Worm (Caenorhabditis elegans) whole organism, midembryonic: ENCODE measurements around the gene C27F2.7.

Experiments
- cog-1 ChIP-seq: sonication (generic microtip); optimal IDR thresholded peaks from 2 replicates; lab custom pipeline; 2016; ENCODE audit warnings: missing genetic modification characterization, missing compliant biosample characterization
- flt-1 ChIP-seq: fragments of 200-800 bp; sonication (Bioruptor generic); IDR thresholded peaks from 2 replicates; pipeline ENCODE4 v1.3.6; 2022; ENCODE audit warnings: missing genetic modification characterization, missing compliant biosample characterization
- klf-2 ChIP-seq: fragments of 200-800 bp; sonication (Bioruptor generic); conservative IDR thresholded peaks from 2 replicates; pipeline ENCODE4 v1.3.6; 2022; ENCODE audit warnings: missing genetic modification reagents, missing genetic modification characterization, missing compliant biosample characterization
- med-1 ChIP-seq: sonication (generic microtip); optimal IDR thresholded peaks from 2 replicates; lab custom pipeline; 2017; ENCODE audit warnings: missing genetic modification characterization, mild to moderate bottlenecking, missing compliant biosample characterization, antibody characterized with exemption, missing genetic modification reagents; ENCODE audit not compliant: insufficient read depth
- ref-1 ChIP-seq: fragments of 200-800 bp; sonication (Bioruptor generic); conservative IDR thresholded peaks from 2 replicates; pipeline ENCODE4 v1.3.6; 2022; ENCODE audit warnings: missing genetic modification reagents, missing genetic modification characterization, missing compliant biosample characterization
- ztf-23 ChIP-seq: fragments of 200-800 bp; sonication (Bioruptor generic); IDR thresholded peaks from 2 replicates; pipeline ENCODE4 v1.3.6; 2022; ENCODE audit warnings: missing genetic modification reagents, missing genetic modification characterization, missing compliant biosample characterization
- ztf-29 ChIP-seq: fragments of 200-800 bp; sonication (Bioruptor generic); IDR thresholded peaks from 2 replicates; pipeline ENCODE4 v1.3.6; 2022; ENCODE audit warnings: missing genetic modification reagents, missing genetic modification characterization, missing compliant biosample characterization

ce11 chrIII:4937022-4937421, 47.3 kb downstream of the C27F2.7 start, which contains the start of gene fsn-1:
- TF ChIP-seq ztf-23 (GFP tag; lab: Robert Waterston, UW) (no peak), ztf-29 (GFP tag; lab: Robert Waterston, UW) (no peak), med-1 (GFP tag; lab: Kevin White, UChicago) (no peak), ref-1 (GFP tag; lab: Robert Waterston, UW) (no peak), flt-1 (GFP tag; lab: Robert Waterston, UW) (no peak), klf-2 (GFP tag; lab: Robert Waterston, UW) (no peak), cog-1 (tag; lab: Kevin White, UChicago) (no peak)
